Worm (Caenorhabditis elegans) whole organism, midembryonic: Measurements from ENCODE around the gene C49C3.20.

ENCODE experiments used
- T22C8.4 ChIP-seq: fragments of 200-800 bp; sonication (Bioruptor generic); IDR thresholded peaks from 2 replicates; pipeline ENCODE4 v1.3.6; 2022; ENCODE audit warnings: missing genetic modification characterization, missing compliant biosample characterization
- cog-1 ChIP-seq: sonication (generic microtip); optimal IDR thresholded peaks from 2 replicates; lab custom pipeline; 2016; ENCODE audit warnings: missing genetic modification characterization, missing compliant biosample characterization
- flt-1 ChIP-seq: fragments of 200-800 bp; sonication (Bioruptor generic); IDR thresholded peaks from 2 replicates; pipeline ENCODE4 v1.3.6; 2022; ENCODE audit warnings: missing genetic modification characterization, missing compliant biosample characterization
- klf-2 ChIP-seq: fragments of 200-800 bp; sonication (Bioruptor generic); conservative IDR thresholded peaks from 2 replicates; pipeline ENCODE4 v1.3.6; 2022; ENCODE audit warnings: missing genetic modification reagents, missing genetic modification characterization, missing compliant biosample characterization
- med-1 ChIP-seq: sonication (generic microtip); optimal IDR thresholded peaks from 2 replicates; lab custom pipeline; 2017; ENCODE audit warnings: missing genetic modification characterization, mild to moderate bottlenecking, missing compliant biosample characterization, antibody characterized with exemption, missing genetic modification reagents; ENCODE audit not compliant: insufficient read depth
- ref-1 ChIP-seq: fragments of 200-800 bp; sonication (Bioruptor generic); conservative IDR thresholded peaks from 2 replicates; pipeline ENCODE4 v1.3.6; 2022; ENCODE audit warnings: missing genetic modification reagents, missing genetic modification characterization, missing compliant biosample characterization
- tab-1 ChIP-seq: fragments of 200-800 bp; sonication (Bioruptor generic); IDR thresholded peaks from 2 replicates; pipeline ENCODE4 v1.3.6; 2022; ENCODE audit warnings: missing genetic modification characterization, missing compliant biosample characterization
- ztf-23 ChIP-seq: fragments of 200-800 bp; sonication (Bioruptor generic); IDR thresholded peaks from 2 replicates; pipeline ENCODE4 v1.3.6; 2022; ENCODE audit warnings: missing genetic modification reagents, missing genetic modification characterization, missing compliant biosample characterization
- ztf-29 ChIP-seq: fragments of 200-800 bp; sonication (Bioruptor generic); IDR thresholded peaks from 2 replicates; pipeline ENCODE4 v1.3.6; 2022; ENCODE audit warnings: missing genetic modification reagents, missing genetic modification characterization, missing compliant biosample characterization

Gene C49C3.20

DNA sequence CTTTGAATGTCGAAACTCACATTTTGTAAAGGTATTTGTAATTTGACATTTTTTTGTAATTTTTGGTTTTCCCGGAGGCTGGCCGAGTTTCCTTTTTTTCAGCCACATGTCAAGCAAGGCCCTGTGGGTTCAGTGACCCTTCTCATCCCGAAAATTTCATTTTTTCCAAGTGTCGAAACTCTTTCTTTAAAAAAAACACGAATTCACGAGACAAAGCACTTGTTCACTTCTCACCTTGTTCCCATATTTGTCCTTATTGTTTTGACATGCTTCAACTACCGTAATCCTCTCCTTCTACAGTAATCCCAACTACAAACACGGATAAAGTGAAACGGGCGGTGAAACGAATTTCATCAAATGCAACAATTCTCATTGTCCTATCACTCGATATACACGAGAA is 41.0 kb downstream of the C49C3.20 start, which contains the start of gene lhfp-4:
Gene lhfp-4 (plus strand): TSS at position 301 of the 400 bp plus-strand sequence.
- TF ChIP-seq cog-1 (tag; lab: Kevin White, UChicago) (no peak), ref-1 (GFP tag; lab: Robert Waterston, UW) (no peak), med-1 (GFP tag; lab: Kevin White, UChicago) (no peak), ztf-23 (no peak)

DNA sequence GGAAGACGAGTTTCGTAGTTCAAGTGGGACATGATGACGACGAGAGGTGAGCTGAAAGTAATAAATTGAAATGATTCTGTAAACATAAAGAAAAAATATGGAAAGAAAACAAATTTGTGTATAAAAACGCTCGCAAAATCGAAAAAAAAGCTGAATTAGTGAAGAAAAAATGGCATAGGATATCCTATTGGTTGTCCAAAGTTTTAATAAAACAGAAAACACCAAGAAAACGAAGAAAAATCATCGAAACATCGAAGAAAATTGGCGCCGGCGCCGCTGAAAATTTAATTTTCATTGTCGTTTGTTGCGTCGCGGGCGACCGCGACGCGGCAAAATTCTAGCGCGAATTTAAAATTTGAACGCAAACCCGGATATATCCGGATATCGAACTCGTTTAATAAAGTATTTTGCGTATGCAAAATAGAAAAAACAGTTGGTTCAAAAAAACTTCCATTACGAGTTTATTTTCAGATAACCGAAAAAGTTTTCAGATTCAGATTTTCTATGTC is 42.6 kb downstream of the C49C3.20 start, which contains the start of gene gln-5:
Gene gln-5 (minus strand): TSS at position 51 of the 509 bp plus-strand sequence.
- TF ChIP-seq klf-2 (no peak), T22C8.4 (GFP tag; lab: Robert Waterston, UW) (no peak), ztf-23 (no peak), flt-1 (GFP tag; lab: Robert Waterston, UW) (no peak), cog-1 (tag; lab: Kevin White, UChicago) (no peak), med-1 (GFP tag; lab: Kevin White, UChicago) (no peak), tab-1 (no peak), ref-1 (GFP tag; lab: Robert Waterston, UW) (no peak), ztf-29 (GFP tag; lab: Robert Waterston, UW) (no peak)

DNA sequence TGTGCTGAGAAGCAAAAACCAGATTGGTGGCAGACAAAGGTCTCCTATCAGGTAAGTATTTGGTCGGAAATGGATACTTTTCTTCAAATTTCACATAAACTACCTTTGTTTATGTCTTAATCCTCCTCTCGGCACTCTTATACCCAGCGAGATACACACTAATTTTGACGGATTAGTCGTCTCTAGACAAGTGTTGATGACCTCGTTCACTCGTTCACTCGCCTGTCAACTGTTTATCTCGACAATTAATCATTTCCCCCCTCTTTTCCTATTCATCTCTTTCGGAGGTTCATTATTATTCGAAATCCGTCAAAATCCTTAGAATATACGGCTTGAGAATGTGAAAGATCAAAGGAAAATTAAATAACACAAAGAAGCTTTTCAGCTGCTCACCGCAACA is 46.6 kb downstream of the C49C3.20 start:
- peak; percentile 22 for TF ChIP-seq cog-1 (tag; lab: Kevin White, UChicago)
- no peak for TF ChIP-seq flt-1 (GFP tag; lab: Robert Waterston, UW)
- no peak for TF ChIP-seq ztf-29 (GFP tag; lab: Robert Waterston, UW)
- no peak for TF ChIP-seq T22C8.4 (GFP tag; lab: Robert Waterston, UW)
- TF ChIP-seq ref-1 (GFP tag; lab: Robert Waterston, UW) = no peak
- TF ChIP-seq ztf-23 = no peak
- no peak for TF ChIP-seq med-1 (GFP tag; lab: Kevin White, UChicago)

DNA sequence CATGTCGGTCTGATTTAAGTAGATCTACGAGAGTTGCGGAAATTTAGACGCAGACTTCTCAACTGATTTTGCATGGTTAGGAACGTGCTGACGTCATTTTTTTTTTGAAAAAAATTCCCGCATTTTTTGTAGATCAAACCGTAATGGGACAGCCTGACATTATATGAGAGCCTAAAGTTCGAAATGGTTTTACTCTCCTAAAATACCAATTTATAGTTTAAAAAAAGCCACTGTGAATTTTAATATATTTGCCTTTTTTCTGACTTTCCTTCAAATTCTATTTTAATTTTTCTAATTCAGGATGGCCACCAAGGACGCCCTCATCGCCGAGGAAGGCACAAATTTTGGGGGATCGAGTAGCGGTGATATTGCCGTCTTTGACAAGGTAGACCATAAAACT is 47.3 kb downstream of the C49C3.20 start, which contains the start of gene atgp-1:
Gene atgp-1 (plus strand): TSS at position 301 of the 400 bp plus-strand sequence.
- TF ChIP-seq klf-2 (no peak), ref-1 (GFP tag; lab: Robert Waterston, UW) (no peak), ztf-29 (GFP tag; lab: Robert Waterston, UW) (no peak), ztf-23 (no peak)

DNA sequence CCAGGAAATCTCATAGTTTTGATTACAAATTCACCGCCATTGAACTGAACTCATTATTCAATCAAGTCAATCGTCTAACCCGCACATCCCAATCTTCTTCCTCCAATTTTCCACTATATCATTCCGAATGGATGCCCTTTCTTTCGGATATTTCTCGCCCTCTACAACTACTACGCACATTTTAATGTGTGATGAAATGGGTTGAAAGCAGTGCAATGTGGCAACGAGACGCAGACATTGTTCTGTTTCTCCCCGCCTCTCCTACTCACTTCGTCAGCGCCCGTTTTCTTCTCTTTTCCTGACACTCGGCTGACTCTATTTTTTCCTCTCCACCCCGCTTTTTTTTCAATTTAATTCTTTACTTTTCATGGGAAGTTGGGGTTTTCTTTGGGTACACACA is 47.7 kb downstream of the C49C3.20 start:
- 0 out of 2 replicates have a peak, but pooled peaks have one; percentile 61 for TF ChIP-seq ztf-23
- TF ChIP-seq klf-2 = no peak
- peak; percentile 51 for TF ChIP-seq cog-1 (tag; lab: Kevin White, UChicago)

DNA sequence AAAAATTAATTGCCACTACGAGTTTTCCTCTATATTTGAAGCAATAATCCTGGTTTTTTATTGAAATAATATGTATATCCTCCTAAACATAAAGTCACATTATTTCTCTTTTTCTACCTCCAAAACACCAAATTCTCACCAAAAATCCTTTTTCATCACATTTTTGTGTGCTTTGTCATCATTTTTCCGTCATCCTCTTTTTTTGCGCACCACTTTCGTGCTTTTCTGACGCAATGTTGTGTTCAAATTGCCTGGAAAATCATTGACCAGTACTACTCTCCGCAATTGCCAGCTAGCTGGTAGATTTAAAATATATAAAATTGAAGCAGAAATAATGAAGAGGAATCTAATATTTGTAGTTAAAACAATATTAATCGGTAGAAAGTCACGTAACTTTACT is 48.2 kb downstream of the C49C3.20 start:
- TF ChIP-seq cog-1 (tag; lab: Kevin White, UChicago) = no peak
- no peak for TF ChIP-seq ref-1 (GFP tag; lab: Robert Waterston, UW)
- TF ChIP-seq klf-2 = no peak
- TF ChIP-seq ztf-29 (GFP tag; lab: Robert Waterston, UW) = no peak
- no peak for TF ChIP-seq med-1 (GFP tag; lab: Kevin White, UChicago)
- TF ChIP-seq T22C8.4 (GFP tag; lab: Robert Waterston, UW) = no peak
- TF ChIP-seq tab-1 = no peak
- TF ChIP-seq flt-1 (GFP tag; lab: Robert Waterston, UW) = no peak
- TF ChIP-seq ztf-23 = no peak

DNA sequence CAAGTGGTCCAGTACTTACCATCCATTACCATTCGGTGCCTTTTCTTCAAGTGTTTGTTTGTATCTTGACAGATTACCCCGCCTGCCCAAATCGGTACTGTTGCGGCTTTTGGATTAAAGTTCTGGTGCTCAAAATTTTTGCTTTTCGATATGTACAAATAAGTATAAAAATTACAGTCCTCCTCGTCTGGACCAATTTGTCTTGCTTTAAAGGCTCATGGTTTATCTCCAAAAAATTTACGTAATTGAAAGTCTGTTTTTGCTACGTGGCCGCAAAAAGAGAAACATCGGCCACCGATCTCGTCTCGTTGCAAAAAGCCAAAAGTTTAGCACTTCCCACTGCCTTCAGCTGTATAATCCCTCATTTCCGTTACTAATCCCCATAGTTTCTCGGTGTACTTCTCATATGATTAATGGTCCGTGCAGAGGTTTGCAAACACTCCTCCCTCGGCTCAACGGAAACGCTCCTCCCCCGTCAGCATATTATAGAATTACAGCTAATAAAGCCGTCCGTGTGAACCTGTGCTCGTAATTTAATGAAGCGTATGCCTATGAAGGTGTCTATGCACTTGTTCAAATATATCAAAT is 48.9 kb downstream of the C49C3.20 start:
- no peak for TF ChIP-seq flt-1 (GFP tag; lab: Robert Waterston, UW)
- no peak for TF ChIP-seq ztf-29 (GFP tag; lab: Robert Waterston, UW)
- no peak for TF ChIP-seq cog-1 (tag; lab: Kevin White, UChicago)
- TF ChIP-seq klf-2 = no peak
- TF ChIP-seq ztf-23 = no peak
- TF ChIP-seq tab-1 = no peak
- no peak for TF ChIP-seq T22C8.4 (GFP tag; lab: Robert Waterston, UW)
- no peak for TF ChIP-seq ref-1 (GFP tag; lab: Robert Waterston, UW)
- TF ChIP-seq med-1 (GFP tag; lab: Kevin White, UChicago) = no peak
